Worm (Caenorhabditis elegans): ENCODE data around the gene irld-67.

DNA sequence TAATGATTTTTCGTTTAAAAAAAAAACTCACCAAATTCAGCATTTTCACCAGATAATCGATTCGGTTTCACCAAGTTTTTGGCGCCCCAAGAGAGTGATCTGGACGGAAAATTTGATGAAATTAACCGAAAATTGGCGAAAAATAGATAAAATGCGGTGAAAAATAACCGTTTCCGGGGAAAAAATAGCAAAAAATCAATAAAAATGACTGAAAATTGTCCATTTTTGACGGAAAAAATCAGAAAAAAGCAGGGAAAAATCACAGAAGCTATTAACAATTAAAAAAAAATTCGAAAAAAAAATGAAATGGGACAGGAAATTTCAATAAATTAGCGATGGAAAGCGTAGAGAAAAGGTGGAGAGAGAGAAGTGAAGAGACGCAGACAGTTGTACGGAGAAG lies 20.7 kb downstream of the irld-67 start, which contains the start of gene ubc-15:
- no peak for TF ChIP-seq zfh-2 (GFP tag; conservative IDR thresholded peaks at IDR 0.05)
- TF ChIP-seq F33H1.4 (GFP tag; IDR thresholded peaks at IDR 0.05): no peak
- TF ChIP-seq sea-2 (GFP tag; IDR thresholded peaks at IDR 0.05): no peak
- TF ChIP-seq lsy-27 (tag; optimal IDR thresholded peaks at IDR 0.05; ENCODE audit: borderline replicate concordance, insufficient read depth): no peak
- no peak for TF ChIP-seq ama-1 (optimal IDR thresholded peaks at IDR 0.05)
- TF ChIP-seq ama-1 (GFP tag; optimal IDR thresholded peaks at IDR 0.05): no peak
- no peak for TF ChIP-seq lin-35 (GFP tag; optimal IDR thresholded peaks at IDR 0.05)
- TF ChIP-seq B0336.3 (GFP tag; IDR thresholded peaks at IDR 0.05): no peak
- TF ChIP-seq lin-26 (GFP tag; IDR thresholded peaks at IDR 0.05): no peak
- no peak for TF ChIP-seq cebp-1 (GFP tag; IDR thresholded peaks at IDR 0.05)
- TF ChIP-seq cebp-1 (tag; optimal IDR thresholded peaks at IDR 0.05): no peak
- no peak for TF ChIP-seq snpc-1.1 (tag; optimal IDR thresholded peaks at IDR 0.05; ENCODE audit: insufficient read depth)
- peak; percentile 37 for TF ChIP-seq atf-7 (tag; optimal IDR thresholded peaks at IDR 0.05)

Measured in whole organism, young adult.